Worm (Caenorhabditis elegans) whole organism, L3 larva: ENCODE data around the gene bath-2.

Source experiments
- aly-2 ChIP-seq: fragments of 150-350 bp; optimal IDR thresholded peaks from 2 replicates; lab custom pipeline; 2014; ENCODE audit warnings: missing biosample characterization, missing genetic modification characterization
- ceh-9 ChIP-seq: sonication (generic microtip); optimal IDR thresholded peaks from 2 replicates; lab custom pipeline; 2018; ENCODE audit warnings: missing biosample characterization, missing genetic modification characterization
- elt-3 ChIP-seq, 3 experiments: fragments of 150-350 bp in 1 of 3; sonication (generic microtip) in 2 of 3; optimal IDR thresholded peaks; 2 replicates in 2 of 3; 4 replicates in 1 of 3; lab custom pipeline; 2014 to 2017; ENCODE audit warnings: missing biosample characterization in 3 of 3, missing genetic modification characterization in 3 of 3
- eor-1 ChIP-seq, 2 experiments: fragments of 150-350 bp; optimal IDR thresholded peaks; 2 replicates each; lab custom pipeline; 2014 to 2018; ENCODE audit warnings: missing biosample characterization in 2 of 2, missing genetic modification characterization in 2 of 2
- fos-1 ChIP-seq: fragments of 150-350 bp; optimal IDR thresholded peaks from 2 replicates; lab custom pipeline; 2014; ENCODE audit warnings: missing biosample characterization, missing genetic modification characterization
- nhr-12 ChIP-seq: fragments of 150-350 bp; optimal IDR thresholded peaks from 2 replicates; lab custom pipeline; 2014; ENCODE audit warnings: missing biosample characterization, missing genetic modification characterization
- nhr-23 ChIP-seq: fragments of 150-350 bp; optimal IDR thresholded peaks from 2 replicates; lab custom pipeline; 2014; ENCODE audit warnings: missing biosample characterization, missing genetic modification reagents, missing genetic modification characterization
- tbx-2 ChIP-seq: sonication (generic microtip); optimal IDR thresholded peaks from 2 replicates; lab custom pipeline; 2016; ENCODE audit warnings: mild to moderate bottlenecking, missing genetic modification characterization, missing compliant biosample characterization
- ztf-11 ChIP-seq: fragments of 150-350 bp; optimal IDR thresholded peaks from 2 replicates; lab custom pipeline; 2014; ENCODE audit warnings: missing biosample characterization, missing genetic modification characterization

DNA sequence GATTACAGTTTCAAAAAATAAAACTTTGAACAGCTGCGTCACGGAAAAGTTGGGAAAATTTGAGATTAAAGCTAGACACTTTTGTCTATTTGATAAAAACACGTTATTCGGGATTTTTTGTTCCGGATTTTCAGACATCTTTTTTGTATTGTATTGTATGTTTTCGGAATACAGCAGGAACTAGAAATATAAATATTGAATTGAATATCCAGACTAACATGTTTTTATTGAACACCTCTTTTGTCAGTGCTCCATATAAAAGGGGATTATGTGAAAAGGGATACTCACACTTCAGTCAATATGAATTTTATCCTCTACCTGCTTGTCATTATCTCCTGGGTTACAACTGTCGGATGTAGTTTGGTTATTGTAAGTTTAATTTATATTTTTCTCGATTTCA lies 28.7 kb downstream of the bath-2 start, which contains the start of gene C16C4.1:
- TF ChIP-seq ztf-11 (no peak), fos-1 (tag; lab: Kevin White, UChicago) (no peak), eor-1 (tag; optimal IDR thresholded peaks at IDR 0.05; lab: Kevin White, UChicago) (no peak), tbx-2 (tag; lab: Kevin White, UChicago) (no peak), aly-2 (no peak), ceh-9 (tag; lab: Kevin White, UChicago) (no peak), elt-3 (tag; optimal IDR thresholded peaks at IDR 0.05; lab: Kevin White, UChicago) (no peak), nhr-12 (tag; lab: Kevin White, UChicago) (no peak), nhr-23 (tag; lab: Kevin White, UChicago) (no peak)
